Fruit fly (Drosophila melanogaster) whole organism, pupa: ENCODE data around the gene CG12229.

ENCODE experiments used
- CG10348 ChIP-seq: fragments of 200-800 bp; sonication (Bioruptor generic); IDR thresholded peaks from 2 replicates; pipeline ENCODE4 v1.3.6; 2022; ENCODE audit warnings: missing biosample characterization, missing genetic modification characterization
- CG12605 ChIP-seq: fragments of 200-800 bp; sonication (Bioruptor generic); IDR thresholded peaks from 2 replicates; pipeline ENCODE4 v1.3.6; 2022; ENCODE audit warnings: missing biosample characterization, missing genetic modification characterization
- CG13204 ChIP-seq: fragments of 200-800 bp; sonication (Bioruptor generic); optimal IDR thresholded peaks from 2 replicates; lab custom pipeline; 2018; ENCODE audit warnings: missing biosample characterization, mild to moderate bottlenecking, missing genetic modification characterization, moderate library complexity
- CG14655 ChIP-seq: fragments of 200-800 bp; sonication (Bioruptor generic); optimal IDR thresholded peaks from 3 replicates; lab custom pipeline; 2017; ENCODE audit warnings: mild to moderate bottlenecking, missing biosample characterization, missing genetic modification reagents, missing genetic modification characterization
- CG15710 ChIP-seq: fragments of 200-800 bp; sonication (Bioruptor generic); optimal IDR thresholded peaks from 2 replicates; lab custom pipeline; 2018; ENCODE audit warnings: missing biosample characterization, mild to moderate bottlenecking, missing genetic modification characterization, moderate library complexity
- CG17806 ChIP-seq: fragments of 200-800 bp; sonication (Bioruptor generic); optimal IDR thresholded peaks from 2 replicates; lab custom pipeline; 2018; ENCODE audit warnings: missing biosample characterization, mild to moderate bottlenecking, missing genetic modification characterization, moderate library complexity
- CG32121 ChIP-seq: fragments of 200-800 bp; sonication (Bioruptor generic); IDR thresholded peaks from 2 replicates; pipeline ENCODE4 v1.3.6; 2022; ENCODE audit warnings: missing biosample characterization, missing genetic modification characterization
- CG34367 ChIP-seq: fragments of 200-800 bp; sonication (Bioruptor generic); optimal IDR thresholded peaks from 2 replicates; lab custom pipeline; 2018; ENCODE audit warnings: missing biosample characterization, mild to moderate bottlenecking, missing genetic modification characterization
- CG4496 ChIP-seq: fragments of 200-800 bp; sonication (Bioruptor generic); IDR thresholded peaks from 3 replicates; pipeline ENCODE4 v1.3.6; 2022; ENCODE audit warnings: missing biosample characterization, missing genetic modification characterization
- CG8159 ChIP-seq: fragments of 200-800 bp; sonication (Bioruptor generic); optimal IDR thresholded peaks from 3 replicates; lab custom pipeline; 2018; ENCODE audit warnings: missing biosample characterization, mild to moderate bottlenecking, missing genetic modification characterization, moderate library complexity
- CG8301 ChIP-seq: fragments of 200-800 bp; sonication (Bioruptor generic); optimal IDR thresholded peaks from 2 replicates; lab custom pipeline; 2018; ENCODE audit warnings: missing biosample characterization, mild to moderate bottlenecking, missing genetic modification characterization
- CG9948 ChIP-seq: fragments of 200-800 bp; sonication (Bioruptor generic); optimal IDR thresholded peaks from 2 replicates; lab custom pipeline; 2018; ENCODE audit warnings: missing biosample characterization, mild to moderate bottlenecking, missing genetic modification characterization, moderate library complexity
- D1 ChIP-seq: fragments of 200-800 bp; sonication (Bioruptor generic); optimal IDR thresholded peaks from 2 replicates; lab custom pipeline; 2018; ENCODE audit warnings: missing biosample characterization, mild to moderate bottlenecking, missing genetic modification characterization, moderate library complexity
- EcR ChIP-seq: fragments of 200-800 bp; sonication (Bioruptor generic); optimal IDR thresholded peaks from 3 replicates; lab custom pipeline; 2019; ENCODE audit warnings: missing biosample characterization, missing genetic modification characterization, mild to moderate bottlenecking, moderate library complexity, missing genetic modification reagents
- Ets98B ChIP-seq: fragments of 200-800 bp; sonication (Bioruptor generic); IDR thresholded peaks from 2 replicates; pipeline ENCODE4 v1.3.6; 2022; ENCODE audit warnings: missing biosample characterization, missing genetic modification characterization
- Pif1A ChIP-seq: fragments of 200-800 bp; sonication (Bioruptor generic); optimal IDR thresholded peaks from 3 replicates; lab custom pipeline; 2016; ENCODE audit warnings: missing biosample characterization, missing genetic modification characterization
- Pif1B ChIP-seq: fragments of 200-800 bp; sonication (Bioruptor generic); optimal IDR thresholded peaks from 3 replicates; lab custom pipeline; 2016; ENCODE audit warnings: missing biosample characterization, missing genetic modification characterization
- Snoo ChIP-seq: fragments of 200-800 bp; sonication (Bioruptor generic); optimal IDR thresholded peaks from 3 replicates; lab custom pipeline; 2017; ENCODE audit warnings: missing biosample characterization, mild to moderate bottlenecking, missing genetic modification characterization, inconsistent platforms
- fd96Ca ChIP-seq: fragments of 200-800 bp; sonication (Bioruptor generic); IDR thresholded peaks from 3 replicates; pipeline ENCODE4 v1.3.6; 2022; ENCODE audit warnings: missing biosample characterization, missing genetic modification characterization
- gl ChIP-seq: fragments of 200-800 bp; sonication (Bioruptor generic); optimal IDR thresholded peaks from 2 replicates; lab custom pipeline; 2018; ENCODE audit warnings: missing biosample characterization, mild to moderate bottlenecking, missing genetic modification characterization
- rn ChIP-seq: fragments of 200-800 bp; sonication (Bioruptor generic); IDR thresholded peaks from 2 replicates; pipeline ENCODE4 v1.3.6; 2022; ENCODE audit warnings: missing biosample characterization, missing genetic modification characterization

CG12229 gene

DNA sequence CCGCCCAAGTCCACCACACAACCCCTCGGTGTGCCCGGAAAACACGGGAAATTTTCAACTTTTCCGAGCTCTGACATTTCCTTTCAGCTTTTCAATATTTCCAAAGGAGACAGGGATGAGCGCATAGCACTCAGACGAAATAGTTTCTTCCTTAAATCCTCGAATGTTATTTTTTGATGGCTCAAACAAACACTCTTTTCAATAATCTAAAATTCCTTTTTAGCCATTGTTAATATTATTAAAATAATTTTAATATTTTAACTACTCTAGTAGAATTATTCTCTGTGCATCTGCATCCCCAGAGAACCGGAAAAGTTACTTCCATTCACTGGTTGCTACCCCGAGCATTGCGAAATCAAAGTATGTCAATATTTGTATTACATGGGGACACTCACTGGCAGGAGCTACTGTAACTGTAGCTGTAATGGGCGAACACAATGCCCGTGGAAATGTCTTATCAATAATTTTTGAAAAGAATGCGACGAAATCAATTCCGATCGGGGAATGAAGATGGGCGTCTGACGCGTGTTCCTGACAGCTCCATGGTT is 21.5 kb upstream of the CG12229 start:
- TF ChIP-seq CG8159 (tag; lab: Kevin White, UChicago): peak; percentile 14
- no peak for TF ChIP-seq CG12605 (GFP tag; lab: Robert Waterston, UW)

DNA sequence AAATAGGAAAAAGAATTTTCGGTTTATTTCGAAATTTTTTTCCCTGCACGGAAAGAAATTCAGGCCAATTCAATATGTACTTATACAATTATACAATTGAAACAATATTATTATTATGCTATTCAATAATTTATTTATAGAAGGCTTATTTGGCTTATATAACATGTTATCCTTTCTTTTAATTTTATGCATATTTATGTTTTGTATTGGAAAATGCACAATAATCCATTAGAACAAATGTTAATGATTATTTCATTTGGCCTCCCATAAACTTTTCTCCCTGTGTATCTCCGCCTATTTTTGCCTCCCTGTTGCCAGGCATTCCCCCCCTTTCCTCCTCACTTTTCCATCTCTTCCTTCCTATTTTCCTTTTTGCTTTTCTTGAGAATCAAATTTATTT is 11.7 kb upstream of the CG12229 start:
- TF ChIP-seq Snoo (tag; lab: Kevin White, UChicago) (no peak), CG17806 (tag; lab: Kevin White, UChicago) (no peak), EcR (GFP tag; lab: Kevin White, UChicago) (no peak), Pif1A (GFP tag; lab: Kevin White, UChicago) (no peak), CG4496 (GFP tag; lab: Robert Waterston, UW) (no peak), fd96Ca (GFP tag; lab: Robert Waterston, UW) (no peak), CG13204 (GFP tag; lab: Kevin White, UChicago) (no peak), D1 (tag; lab: Kevin White, UChicago) (no peak), CG10348 (no peak), rn (GFP tag; lab: Robert Waterston, UW) (no peak)
- TF ChIP-seq, all 21 proteins: peak for 0

DNA sequence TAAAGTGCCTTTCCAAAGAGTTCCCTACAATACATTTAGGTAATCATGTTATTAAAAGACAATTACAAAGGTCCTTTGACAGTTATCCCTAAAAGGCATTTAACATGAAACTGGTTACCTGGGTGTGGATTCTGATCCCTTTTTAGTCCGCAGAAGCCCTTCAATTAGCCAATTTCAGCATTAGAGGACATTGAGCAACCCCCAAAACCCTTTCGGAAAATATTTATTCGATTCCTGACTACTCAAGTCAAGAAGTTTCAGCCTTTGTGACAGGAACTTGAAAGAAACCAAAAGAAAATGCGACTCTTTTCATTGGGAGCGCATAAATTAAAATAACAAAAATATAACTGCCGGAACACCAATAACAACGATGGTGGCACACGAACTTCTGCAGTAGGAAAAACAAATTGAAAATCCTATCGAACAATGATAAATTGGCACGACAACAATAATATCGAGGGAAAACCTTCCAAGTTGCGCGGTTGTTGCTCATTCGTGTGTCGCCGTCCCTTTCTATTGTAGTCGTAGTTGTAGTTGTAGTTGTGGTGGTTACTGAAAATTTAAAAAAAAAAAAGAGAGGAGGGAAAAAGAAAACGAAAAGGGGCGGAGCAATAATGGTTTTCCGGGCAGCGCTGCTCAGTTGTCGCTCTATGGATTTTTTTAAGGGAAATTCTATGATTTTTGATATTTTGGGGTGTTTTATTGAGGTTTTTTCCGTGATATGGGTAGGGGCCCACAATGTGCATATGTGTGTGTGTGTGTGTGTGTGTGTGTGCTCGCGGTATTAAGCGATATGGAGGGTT is 9.6 kb upstream of the CG12229 start:
- TF ChIP-seq Ets98B (GFP tag; lab: Robert Waterston, UW) (no peak), Pif1A (GFP tag; lab: Kevin White, UChicago) (no peak), CG4496 (GFP tag; lab: Robert Waterston, UW) (no peak), CG10348 (no peak), CG17806 (tag; lab: Kevin White, UChicago) (no peak), CG13204 (GFP tag; lab: Kevin White, UChicago) (no peak), CG15710 (tag; lab: Kevin White, UChicago) (no peak), fd96Ca (GFP tag; lab: Robert Waterston, UW) (no peak), D1 (tag; lab: Kevin White, UChicago) (no peak), Pif1B (GFP tag; lab: Kevin White, UChicago) (no peak), CG8301 (tag; lab: Kevin White, UChicago) (no peak)

DNA sequence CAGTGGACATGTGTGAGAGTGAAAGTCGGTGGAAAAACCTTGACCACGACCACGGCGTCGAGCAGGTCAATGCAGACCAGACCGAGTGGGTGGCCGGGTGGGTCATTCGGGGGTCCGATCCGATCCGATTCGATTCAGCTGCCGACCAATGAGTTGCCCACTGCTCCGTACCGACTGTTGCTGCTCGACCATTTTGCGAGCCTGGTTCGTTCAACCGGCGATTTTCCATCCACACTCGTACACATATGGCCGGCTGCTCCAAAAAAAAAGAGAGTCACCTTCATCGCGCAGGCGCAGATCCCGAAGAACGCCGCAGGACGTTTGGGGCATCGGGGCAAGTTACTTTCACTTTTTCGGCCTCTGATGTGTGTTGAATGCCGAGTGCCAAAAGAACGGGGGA is 8.3 kb upstream of the CG12229 start:
- TF ChIP-seq CG12605 (GFP tag; lab: Robert Waterston, UW): no peak

DNA sequence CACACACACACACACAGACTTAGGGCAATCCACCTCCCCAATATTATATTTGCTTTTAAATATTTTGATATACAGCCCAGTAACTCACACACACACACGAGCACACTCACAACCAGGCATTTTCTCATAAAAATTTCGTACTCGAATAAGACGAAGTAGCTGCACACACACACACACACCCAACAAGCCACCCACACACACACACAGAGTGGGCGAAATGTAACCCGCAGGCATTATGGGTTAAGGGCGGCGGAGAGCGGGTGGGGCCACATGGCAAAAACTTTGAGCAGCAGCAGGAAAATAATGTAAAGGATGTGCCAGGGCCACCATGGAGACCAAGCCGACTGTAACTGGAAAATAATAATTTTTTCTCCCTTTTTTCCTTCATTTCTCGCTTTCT is 5.4 kb upstream of the CG12229 start:
- TF ChIP-seq CG8301 (tag; lab: Kevin White, UChicago) (no peak), Pif1A (GFP tag; lab: Kevin White, UChicago) (no peak), Pif1B (GFP tag; lab: Kevin White, UChicago) (no peak), CG14655 (GFP tag; lab: Kevin White, UChicago) (no peak), gl (no peak), CG13204 (GFP tag; lab: Kevin White, UChicago) (no peak), CG32121 (GFP tag; lab: Robert Waterston, UW) (no peak), fd96Ca (GFP tag; lab: Robert Waterston, UW) (no peak), CG34367 (tag; lab: Kevin White, UChicago) (no peak), CG8159 (tag; lab: Kevin White, UChicago) (no peak), Snoo (tag; lab: Kevin White, UChicago) (no peak), CG17806 (tag; lab: Kevin White, UChicago) (no peak), Ets98B (GFP tag; lab: Robert Waterston, UW) (no peak), CG10348 (no peak), CG9948 (no peak)
- TF ChIP-seq, all 21 proteins: peak for 0

DNA sequence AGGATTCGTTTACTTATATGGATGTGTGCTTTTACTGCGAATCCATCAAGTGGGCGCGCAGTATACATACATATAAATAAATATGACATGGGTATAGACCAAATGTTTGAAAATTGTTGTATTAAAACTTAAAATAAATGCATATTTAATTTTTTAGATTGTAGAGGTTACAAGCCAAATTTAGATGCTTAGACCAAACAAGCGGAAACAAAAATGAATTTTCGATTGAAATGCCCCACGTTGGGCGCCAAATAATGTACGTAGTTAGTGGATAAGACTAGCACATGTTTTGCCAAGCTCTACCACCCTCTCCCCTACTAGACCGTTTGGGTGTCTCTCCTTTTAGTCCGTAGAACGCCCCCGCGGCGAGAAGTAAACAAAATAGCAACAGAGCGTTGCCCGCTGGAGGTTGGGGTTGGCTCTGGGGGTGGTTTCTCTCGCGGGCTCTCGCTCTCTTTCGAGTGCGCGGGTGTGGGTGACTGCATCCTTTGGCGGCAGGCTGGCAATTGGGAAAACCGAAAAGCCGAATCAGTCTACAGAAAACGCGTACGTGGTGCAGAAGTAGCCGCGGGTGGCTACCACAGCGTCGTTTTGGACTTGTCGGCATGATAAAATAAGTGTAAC is 2.8 kb upstream of the CG12229 start, which contains the start of gene CG18265:
TSS of gene CG18265 (plus strand) at position 530 of the 624 bp plus-strand sequence.
- TF ChIP-seq Pif1B (GFP tag; lab: Kevin White, UChicago) (no peak), EcR (GFP tag; lab: Kevin White, UChicago) (no peak), rn (GFP tag; lab: Robert Waterston, UW) (no peak), D1 (tag; lab: Kevin White, UChicago) (no peak), CG32121 (GFP tag; lab: Robert Waterston, UW) (no peak), CG13204 (GFP tag; lab: Kevin White, UChicago) (no peak), CG9948 (no peak), CG8159 (tag; lab: Kevin White, UChicago) (no peak), gl (no peak), fd96Ca (GFP tag; lab: Robert Waterston, UW) (no peak), Pif1A (GFP tag; lab: Kevin White, UChicago) (no peak), CG14655 (GFP tag; lab: Kevin White, UChicago) (no peak), CG15710 (tag; lab: Kevin White, UChicago) (no peak), Snoo (tag; lab: Kevin White, UChicago) (no peak), CG8301 (tag; lab: Kevin White, UChicago) (no peak), Ets98B (GFP tag; lab: Robert Waterston, UW) (no peak), CG34367 (tag; lab: Kevin White, UChicago) (no peak)
